Fruit fly (Drosophila melanogaster) whole organism, wandering third instar larva: Measurements from ENCODE around the gene mof.

Experiments
- Abd-B ChIP-seq: fragments of >200 bp; optimal IDR thresholded peaks from 2 replicates; lab custom pipeline; 2017; ENCODE audit warnings: missing biosample characterization, missing genetic modification characterization
- CG32264 ChIP-seq: fragments of 200-800 bp; sonication (Bioruptor generic); optimal IDR thresholded peaks from 2 replicates; lab custom pipeline; 2016; ENCODE audit warnings: missing biosample characterization, missing genetic modification characterization
- CrebA ChIP-seq: fragments of 200-800 bp; sonication (Bioruptor generic); optimal IDR thresholded peaks from 2 replicates; lab custom pipeline; 2016; ENCODE audit warnings: missing biosample characterization, mild to moderate bottlenecking, missing genetic modification characterization, borderline replicate concordance
- Dif ChIP-seq: fragments of 200-275, 200-300 bp; sonication (Bioruptor generic); optimal IDR thresholded peaks from 2 replicates; lab custom pipeline; 2018; ENCODE audit warnings: missing biosample characterization, missing genetic modification characterization; ENCODE audit not compliant: partially characterized antibody
- GATAd ChIP-seq: sonication (Bioruptor generic); optimal IDR thresholded peaks from 2 replicates; lab custom pipeline; 2016; ENCODE audit warnings: missing biosample characterization, missing genetic modification characterization
- HLH106 ChIP-seq: fragments of 200-800 bp; optimal IDR thresholded peaks from 3 replicates; lab custom pipeline; 2019; ENCODE audit warnings: missing biosample characterization, mild to moderate bottlenecking, missing genetic modification characterization, moderate library complexity
- Hnf4 ChIP-seq: fragments of 200-800 bp; sonication (Bioruptor generic); optimal IDR thresholded peaks from 2 replicates; lab custom pipeline; 2016; ENCODE audit warnings: missing biosample characterization, mild to moderate bottlenecking, missing genetic modification characterization
- Hr78 ChIP-seq: fragments of >200 bp; optimal IDR thresholded peaks from 2 replicates; lab custom pipeline; 2017; ENCODE audit warnings: missing biosample characterization, missing genetic modification characterization
- Hr83 ChIP-seq: fragments of 200-300 bp; sonication (Bioruptor generic); optimal IDR thresholded peaks from 2 replicates; lab custom pipeline; 2016; ENCODE audit warnings: missing biosample characterization, mild to moderate bottlenecking, missing genetic modification characterization, moderate library complexity; ENCODE audit not compliant: poor library complexity, severe bottlenecking
- Jra ChIP-seq: sonication (Bioruptor generic); optimal IDR thresholded peaks from 2 replicates; lab custom pipeline; 2016; ENCODE audit warnings: missing biosample characterization, missing genetic modification characterization
- Mio ChIP-seq: sonication (Bioruptor generic); optimal IDR thresholded peaks from 2 replicates; lab custom pipeline; 2016; ENCODE audit warnings: missing biosample characterization, missing genetic modification characterization
- Myc ChIP-seq: fragments of >200 bp; optimal IDR thresholded peaks from 2 replicates; lab custom pipeline; 2017
- N ChIP-seq: fragments of >200 bp; optimal IDR thresholded peaks from 2 replicates; lab custom pipeline; 2018; ENCODE audit warnings: missing biosample characterization, missing external identifiers, missing genetic modification characterization
- OdsH ChIP-seq: fragments of 200-800 bp; sonication (Bioruptor generic); optimal IDR thresholded peaks from 2 replicates; lab custom pipeline; 2016; ENCODE audit warnings: missing biosample characterization, mild to moderate bottlenecking, missing genetic modification characterization
- Rel ChIP-seq, 2 experiments: fragments of 200-800 bp; sonication (Bioruptor generic) in 1 of 2; optimal IDR thresholded peaks; 2 replicates in 1 of 2; 3 replicates in 1 of 2; lab custom pipeline; 2016 to 2019; ENCODE audit warnings: mild to moderate bottlenecking in 2 of 2, missing biosample characterization in 2 of 2, missing genetic modification characterization in 2 of 2, moderate library complexity in 1 of 2
- br ChIP-seq: fragments of 200-800 bp; sonication (Bioruptor generic); optimal IDR thresholded peaks from 2 replicates; lab custom pipeline; 2016; ENCODE audit warnings: missing biosample characterization, missing genetic modification characterization
- brk ChIP-seq: fragments of 200-800 bp; sonication (Bioruptor generic); optimal IDR thresholded peaks from 2 replicates; lab custom pipeline; 2016; ENCODE audit warnings: missing biosample characterization, mild to moderate bottlenecking, missing genetic modification characterization
- dl ChIP-seq, 2 experiments: fragments of 175-275, 200-275 bp in 1 of 2; fragments of 200-275 bp in 1 of 2; sonication (Bioruptor generic); optimal IDR thresholded peaks; lab custom pipeline; 2018; ENCODE audit warnings: mild to moderate bottlenecking in 2 of 2, missing biosample characterization in 2 of 2, missing genetic modification characterization in 2 of 2, moderate library complexity in 2 of 2; ENCODE audit not compliant: partially characterized antibody in 2 of 2, insufficient read depth in 1 of 2
- dmrt93B ChIP-seq: fragments of 200-800 bp; sonication (Bioruptor generic); optimal IDR thresholded peaks from 2 replicates; lab custom pipeline; 2018; ENCODE audit warnings: missing biosample characterization, mild to moderate bottlenecking, missing genetic modification characterization
- ey ChIP-seq: fragments of 200-800 bp; sonication (Bioruptor generic); optimal IDR thresholded peaks from 2 replicates; lab custom pipeline; 2016; ENCODE audit warnings: missing biosample characterization, missing genetic modification characterization
- foxo ChIP-seq, 2 experiments: fragments of 200-800 bp; sonication (Bioruptor generic); optimal IDR thresholded peaks; 2 replicates in 1 of 2; 3 replicates in 1 of 2; lab custom pipeline; 2016 to 2017; ENCODE audit warnings: missing biosample characterization in 2 of 2, missing genetic modification characterization in 2 of 2
- fru ChIP-seq: fragments of 200-800 bp; sonication (Bioruptor generic); optimal IDR thresholded peaks from 3 replicates; lab custom pipeline; 2016; ENCODE audit warnings: missing biosample characterization, mild to moderate bottlenecking, missing genetic modification characterization
- h ChIP-seq: fragments of 200-800 bp; sonication (Bioruptor generic); optimal IDR thresholded peaks from 3 replicates; lab custom pipeline; 2016; ENCODE audit warnings: missing biosample characterization, mild to moderate bottlenecking, missing genetic modification characterization
- jim ChIP-seq: fragments of 175-275, 200-325 bp; sonication (Bioruptor generic); optimal IDR thresholded peaks from 2 replicates; lab custom pipeline; 2016; ENCODE audit warnings: missing biosample characterization, mild to moderate bottlenecking, missing genetic modification characterization
- lola ChIP-seq: fragments of >200 bp; optimal IDR thresholded peaks from 2 replicates; lab custom pipeline; 2017; ENCODE audit warnings: missing biosample characterization, missing genetic modification characterization
- pan ChIP-seq: fragments of >200 bp; optimal IDR thresholded peaks from 2 replicates; lab custom pipeline; 2017
- psq ChIP-seq: fragments of 200-800 bp; sonication (Bioruptor generic); optimal IDR thresholded peaks from 3 replicates; lab custom pipeline; 2017; ENCODE audit warnings: missing biosample characterization, mild to moderate bottlenecking, missing genetic modification characterization, moderate library complexity
- rgr ChIP-seq: fragments of 200-800 bp; sonication (Bioruptor generic); optimal IDR thresholded peaks from 3 replicates; lab custom pipeline; 2016; ENCODE audit warnings: missing biosample characterization, mild to moderate bottlenecking, missing genetic modification characterization
- sage ChIP-seq: fragments of 200-800 bp; sonication (Bioruptor generic); optimal IDR thresholded peaks from 2 replicates; lab custom pipeline; 2016; ENCODE audit warnings: missing biosample characterization, mild to moderate bottlenecking, missing genetic modification characterization
- sv ChIP-seq: fragments of 200-800 bp; sonication (Bioruptor generic); optimal IDR thresholded peaks from 3 replicates; lab custom pipeline; 2016; ENCODE audit warnings: missing biosample characterization, missing genetic modification characterization
- tai ChIP-seq: sonication (Bioruptor generic); optimal IDR thresholded peaks from 2 replicates; lab custom pipeline; 2016; ENCODE audit warnings: missing biosample characterization, missing genetic modification characterization
- usp ChIP-seq: fragments of >200 bp; optimal IDR thresholded peaks from 2 replicates; lab custom pipeline; 2017; ENCODE audit warnings: missing biosample characterization, missing genetic modification characterization
- woc ChIP-seq: sonication (Bioruptor generic); optimal IDR thresholded peaks from 2 replicates; lab custom pipeline; 2016; ENCODE audit warnings: missing biosample characterization, mild to moderate bottlenecking, missing genetic modification characterization

mof gene

DNA sequence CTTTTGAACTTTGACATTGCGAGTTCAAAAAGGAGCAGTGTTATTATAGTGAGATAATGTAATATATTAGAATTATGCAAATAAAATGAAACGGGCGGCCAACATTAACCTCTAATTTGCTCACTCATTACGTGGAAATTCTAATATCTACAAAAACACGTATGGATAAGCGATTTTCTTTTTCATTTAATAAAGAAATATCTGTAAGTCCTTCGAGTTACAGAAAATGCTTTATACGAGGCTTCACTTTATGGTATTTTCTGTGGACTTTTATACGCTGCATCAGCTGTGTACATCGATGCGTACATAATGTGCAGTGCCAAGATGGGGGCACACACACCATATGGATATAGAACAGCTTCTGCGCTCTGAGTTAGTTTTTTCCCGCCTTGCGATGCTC is 9.3 kb upstream of the mof start:
- TF ChIP-seq CrebA (no peak), psq (GFP tag; lab: Kevin White, UChicago) (no peak), Myc (lab: Kevin White, UChicago) (no peak), Hr78 (GFP tag; lab: Kevin White, UChicago) (no peak), Jra (GFP tag; lab: Kevin White, UChicago) (no peak), usp (no peak), Hr83 (GFP tag; lab: Kevin White, UChicago) (no peak), sage (GFP tag; lab: Kevin White, UChicago) (no peak), GATAd (GFP tag; lab: Kevin White, UChicago) (no peak), dmrt93B (no peak), woc (GFP tag; lab: Kevin White, UChicago) (no peak), jim (GFP tag; lab: Kevin White, UChicago) (no peak), rgr (GFP tag; lab: Kevin White, UChicago) (no peak), tai (GFP tag; lab: Kevin White, UChicago) (no peak), Hnf4 (GFP tag; lab: Kevin White, UChicago) (no peak), br (GFP tag; lab: Kevin White, UChicago) (no peak), dl (GFP tag; optimal IDR thresholded peaks at IDR 0.05; lab: Kevin White, UChicago; ENCODE audit: insufficient read depth in 1 of 2, partially characterized antibody in 2 of 2) (no peak), OdsH (no peak), Dif (GFP tag; lab: Kevin White, UChicago) (no peak)

DNA sequence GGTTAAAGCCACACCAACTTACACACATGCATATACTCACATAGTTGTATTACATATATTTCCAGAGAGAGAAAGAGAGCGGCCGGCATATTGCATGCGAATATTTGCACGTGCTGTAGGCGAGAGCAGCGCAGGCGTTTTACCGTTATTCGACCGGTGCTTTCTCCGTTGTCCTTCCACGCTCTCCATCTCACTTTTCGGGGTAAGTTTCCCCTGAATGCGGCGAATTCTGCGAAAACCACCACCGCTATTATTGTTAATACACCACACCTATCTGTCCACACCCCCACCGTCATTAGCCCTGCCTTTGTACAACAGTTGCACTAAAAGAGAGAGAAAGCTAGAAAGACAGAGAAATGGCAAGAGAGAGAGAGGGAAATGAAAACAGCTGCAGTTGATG is 8.9 kb upstream of the mof start:
- TF ChIP-seq N (GFP tag; lab: Kevin White, UChicago) (no peak), Hr83 (GFP tag; lab: Kevin White, UChicago) (no peak), ey (GFP tag; lab: Kevin White, UChicago) (no peak), OdsH (no peak), foxo (GFP tag; optimal IDR thresholded peaks at IDR 0.05; lab: Kevin White, UChicago) (no peak), sv (GFP tag; lab: Kevin White, UChicago) (no peak), psq (GFP tag; lab: Kevin White, UChicago) (no peak)

DNA sequence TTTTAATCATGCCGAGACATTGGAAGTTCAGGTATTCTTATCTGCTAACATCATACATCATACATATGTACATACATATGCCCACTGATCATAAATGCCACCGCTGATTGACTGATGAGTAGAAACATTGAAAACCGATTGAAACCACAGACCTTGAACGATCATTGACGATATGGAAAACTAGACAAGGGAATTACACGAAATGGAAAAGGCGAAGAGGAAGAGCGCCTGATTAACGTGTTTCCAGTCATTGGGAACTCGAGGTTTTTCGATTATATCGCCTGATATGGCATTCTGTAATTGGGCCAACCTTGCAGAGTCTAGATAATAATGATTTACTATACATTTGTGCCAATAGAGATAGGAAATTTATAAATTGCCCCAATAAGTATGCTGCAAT is 8.2 kb upstream of the mof start:
- TF ChIP-seq Mio (GFP tag; lab: Kevin White, UChicago) (no peak), fru (GFP tag; lab: Kevin White, UChicago) (no peak), Dif (GFP tag; lab: Kevin White, UChicago) (no peak), Hr78 (GFP tag; lab: Kevin White, UChicago) (no peak), lola (GFP tag; lab: Kevin White, UChicago) (no peak), Rel (GFP tag; optimal IDR thresholded peaks at IDR 0.05; lab: Kevin White, UChicago) (no peak), Rel (tag; optimal IDR thresholded peaks at IDR 0.05; lab: Kevin White, UChicago) (no peak), HLH106 (tag; lab: Kevin White, UChicago) (no peak), sv (GFP tag; lab: Kevin White, UChicago) (no peak), br (GFP tag; lab: Kevin White, UChicago) (no peak), usp (no peak), CG32264 (GFP tag; lab: Kevin White, UChicago) (no peak), Hr83 (GFP tag; lab: Kevin White, UChicago) (no peak), woc (GFP tag; lab: Kevin White, UChicago) (no peak), pan (lab: Kevin White, UChicago) (no peak), psq (GFP tag; lab: Kevin White, UChicago) (no peak)

DNA sequence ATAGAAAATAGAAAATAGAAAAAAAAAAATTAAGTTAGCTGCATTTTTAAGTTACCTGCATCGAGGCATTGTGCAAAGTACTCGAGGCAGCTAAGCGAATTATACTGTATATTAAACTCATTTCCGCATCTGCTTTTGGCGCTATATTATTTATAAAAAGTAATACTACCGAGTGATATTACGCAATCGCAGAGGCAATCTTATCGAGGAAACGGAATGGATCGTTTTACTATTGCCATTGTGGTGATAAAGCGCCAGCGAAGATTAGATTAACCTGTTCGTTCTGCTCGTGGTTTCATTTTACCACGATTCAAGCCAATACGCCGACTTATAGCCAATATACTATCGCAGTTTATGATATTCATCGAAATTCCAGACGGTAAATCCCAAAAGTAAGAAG is 7.6 kb upstream of the mof start:
- no peak for TF ChIP-seq jim (GFP tag; lab: Kevin White, UChicago)
- TF ChIP-seq sv (GFP tag; lab: Kevin White, UChicago), result no peak
- TF ChIP-seq OdsH, result no peak
- TF ChIP-seq ey (GFP tag; lab: Kevin White, UChicago), result no peak

DNA sequence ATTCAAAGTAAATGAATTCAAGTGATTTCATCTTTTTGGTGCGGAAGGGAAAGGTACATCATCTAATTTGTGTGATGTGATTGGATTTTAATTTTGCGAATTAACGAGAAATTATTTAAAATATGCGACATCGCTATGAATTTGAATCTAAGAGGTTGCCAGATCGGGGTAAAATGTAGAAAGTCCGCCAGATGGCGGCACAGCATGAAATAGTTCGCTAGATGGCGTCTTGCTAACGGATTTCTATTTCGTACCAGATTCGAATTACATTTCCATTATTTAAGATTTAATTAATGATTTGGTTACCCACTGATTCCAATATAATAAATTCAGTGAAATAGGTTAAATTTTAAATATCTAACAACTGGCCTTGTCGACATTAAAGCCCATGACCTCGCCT is 6.7 kb upstream of the mof start:
- TF ChIP-seq jim (GFP tag; lab: Kevin White, UChicago) (no peak), woc (GFP tag; lab: Kevin White, UChicago) (no peak), HLH106 (tag; lab: Kevin White, UChicago) (peak; percentile 43), Abd-B (GFP tag; lab: Kevin White, UChicago) (no peak), Hr83 (GFP tag; lab: Kevin White, UChicago) (no peak), usp (no peak), br (GFP tag; lab: Kevin White, UChicago) (peak; percentile 18), Rel (GFP tag; optimal IDR thresholded peaks at IDR 0.05; lab: Kevin White, UChicago) (no peak), Rel (tag; optimal IDR thresholded peaks at IDR 0.05; lab: Kevin White, UChicago) (peak; percentile 37), sv (GFP tag; lab: Kevin White, UChicago) (peak; percentile 2), Myc (lab: Kevin White, UChicago) (peak; percentile 86), fru (GFP tag; lab: Kevin White, UChicago) (peak; percentile 41), brk (GFP tag; lab: Kevin White, UChicago) (no peak), h (GFP tag; lab: Kevin White, UChicago) (peak; percentile 54), foxo (GFP tag; optimal IDR thresholded peaks at IDR 0.05; lab: Kevin White, UChicago) (peak in 1 of 2 experiments; percentile 57), rgr (GFP tag; lab: Kevin White, UChicago) (peak; percentile 50), Hnf4 (GFP tag; lab: Kevin White, UChicago) (peak; percentile 54)
